Worm (Caenorhabditis elegans) whole organism, L3 larva: Measurements from ENCODE around the gene sru-23.

Source experiments
- R02D3.7 ChIP-seq: fragments of 150-350 bp; optimal IDR thresholded peaks from 2 replicates; lab custom pipeline; 2014; ENCODE audit warnings: missing biosample characterization, missing genetic modification characterization
- aly-2 ChIP-seq: fragments of 150-350 bp; optimal IDR thresholded peaks from 2 replicates; lab custom pipeline; 2014; ENCODE audit warnings: missing biosample characterization, missing genetic modification characterization
- ama-1 ChIP-seq: fragments of 150-350 bp; optimal IDR thresholded peaks from 2 replicates; lab custom pipeline; 2018
- ceh-16 ChIP-seq: sonication (generic microtip); optimal IDR thresholded peaks from 2 replicates; lab custom pipeline; 2017; ENCODE audit warnings: missing biosample characterization, missing genetic modification characterization
- ceh-28 ChIP-seq: fragments of 150-350 bp; optimal IDR thresholded peaks from 2 replicates; lab custom pipeline; 2014; ENCODE audit warnings: missing biosample characterization, missing genetic modification reagents, missing genetic modification characterization
- ceh-9 ChIP-seq: sonication (generic microtip); optimal IDR thresholded peaks from 2 replicates; lab custom pipeline; 2018; ENCODE audit warnings: missing biosample characterization, missing genetic modification characterization
- daf-12 ChIP-seq: fragments of 150-350 bp; optimal IDR thresholded peaks from 2 replicates; lab custom pipeline; 2014; ENCODE audit warnings: missing biosample characterization, missing genetic modification reagents, missing genetic modification characterization
- egl-5 ChIP-seq: fragments of 150-350 bp; optimal IDR thresholded peaks from 2 replicates; lab custom pipeline; 2017; ENCODE audit warnings: missing biosample characterization, missing genetic modification reagents, missing genetic modification characterization, inconsistent platforms
- elt-1 ChIP-seq: fragments of 150-350 bp; optimal IDR thresholded peaks from 2 replicates; lab custom pipeline; 2014; ENCODE audit warnings: missing biosample characterization, missing genetic modification characterization
- elt-2 ChIP-seq: sonication (generic microtip); optimal IDR thresholded peaks from 2 replicates; lab custom pipeline; 2016; ENCODE audit warnings: missing genetic modification reagents, mild to moderate bottlenecking, missing genetic modification characterization, missing compliant biosample characterization
- elt-3 ChIP-seq, 3 experiments: fragments of 150-350 bp in 1 of 3; sonication (generic microtip) in 2 of 3; optimal IDR thresholded peaks; 2 replicates in 2 of 3; 4 replicates in 1 of 3; lab custom pipeline; 2014 to 2017; ENCODE audit warnings: missing biosample characterization in 3 of 3, missing genetic modification characterization in 3 of 3
- fkh-2 ChIP-seq: fragments of 150-350 bp; optimal IDR thresholded peaks from 2 replicates; lab custom pipeline; 2014; ENCODE audit warnings: missing biosample characterization, missing genetic modification reagents, missing genetic modification characterization
- fos-1 ChIP-seq: fragments of 150-350 bp; optimal IDR thresholded peaks from 2 replicates; lab custom pipeline; 2014; ENCODE audit warnings: missing biosample characterization, missing genetic modification characterization
- hmg-11 ChIP-seq: sonication (generic microtip); optimal IDR thresholded peaks from 2 replicates; lab custom pipeline; 2016; ENCODE audit warnings: missing genetic modification characterization, missing compliant biosample characterization
- jun-1 ChIP-seq: fragments of 150-350 bp; optimal IDR thresholded peaks from 2 replicates; lab custom pipeline; 2014; ENCODE audit warnings: missing biosample characterization, missing genetic modification reagents, missing genetic modification characterization
- lin-15B ChIP-seq: fragments of 150-350 bp; optimal IDR thresholded peaks from 2 replicates; lab custom pipeline; 2014; ENCODE audit warnings: missing biosample characterization, missing genetic modification characterization
- lin-39 ChIP-seq: fragments of 150-350 bp; optimal IDR thresholded peaks from 2 replicates; lab custom pipeline; 2018; ENCODE audit warnings: missing biosample characterization, missing genetic modification reagents, missing genetic modification characterization
- lsy-12 ChIP-seq: sonication (generic microtip); optimal IDR thresholded peaks from 2 replicates; lab custom pipeline; 2016; ENCODE audit warnings: mild to moderate bottlenecking, missing genetic modification characterization, missing compliant biosample characterization
- mdl-1 ChIP-seq: fragments of 150-350 bp; optimal IDR thresholded peaks from 2 replicates; lab custom pipeline; 2014; ENCODE audit warnings: missing biosample characterization, missing genetic modification characterization
- nfya-1 ChIP-seq: sonication (generic microtip); optimal IDR thresholded peaks from 2 replicates; lab custom pipeline; 2017; ENCODE audit warnings: missing genetic modification characterization, mild to moderate bottlenecking, missing compliant biosample characterization, antibody characterized with exemption, moderate library complexity; ENCODE audit not compliant: insufficient read depth
- nhr-11 ChIP-seq: fragments of 150-350 bp; optimal IDR thresholded peaks from 2 replicates; lab custom pipeline; 2014; ENCODE audit warnings: missing biosample characterization, missing genetic modification characterization
- nhr-12 ChIP-seq: fragments of 150-350 bp; optimal IDR thresholded peaks from 2 replicates; lab custom pipeline; 2014; ENCODE audit warnings: missing biosample characterization, missing genetic modification characterization
- nhr-23 ChIP-seq: fragments of 150-350 bp; optimal IDR thresholded peaks from 2 replicates; lab custom pipeline; 2014; ENCODE audit warnings: missing biosample characterization, missing genetic modification reagents, missing genetic modification characterization
- nhr-237 ChIP-seq: fragments of 150-350 bp; optimal IDR thresholded peaks from 2 replicates; lab custom pipeline; 2014; ENCODE audit warnings: missing biosample characterization, missing genetic modification characterization
- nhr-25 ChIP-seq: sonication (generic microtip); optimal IDR thresholded peaks from 2 replicates; lab custom pipeline; 2017; ENCODE audit warnings: missing biosample characterization, missing genetic modification characterization
- nhr-28 ChIP-seq: fragments of 150-350 bp; optimal IDR thresholded peaks from 2 replicates; lab custom pipeline; 2014; ENCODE audit warnings: missing biosample characterization, missing genetic modification characterization
- nhr-67 ChIP-seq: fragments of 150-350 bp; optimal IDR thresholded peaks from 2 replicates; lab custom pipeline; 2014; ENCODE audit warnings: missing biosample characterization, missing genetic modification characterization
- nhr-76 ChIP-seq: fragments of 150-350 bp; sonication (generic microtip); optimal IDR thresholded peaks from 5 replicates; lab custom pipeline; 2014; ENCODE audit warnings: missing biosample characterization, missing genetic modification characterization
- nhr-77 ChIP-seq: fragments of 150-350 bp; optimal IDR thresholded peaks from 2 replicates; lab custom pipeline; 2014; ENCODE audit warnings: missing biosample characterization, missing genetic modification characterization
- pqm-1 ChIP-seq: fragments of 150-350 bp; optimal IDR thresholded peaks from 2 replicates; lab custom pipeline; 2017; ENCODE audit warnings: missing biosample characterization, missing genetic modification characterization, inconsistent platforms
- sea-2 ChIP-seq: fragments of 150-350 bp; sonication (generic microtip); optimal IDR thresholded peaks from 4 replicates; lab custom pipeline; 2014; ENCODE audit warnings: missing biosample characterization, missing genetic modification reagents, missing genetic modification characterization
- skn-1 ChIP-seq: fragments of 150-350 bp; optimal IDR thresholded peaks from 2 replicates; lab custom pipeline; 2014; ENCODE audit warnings: missing biosample characterization, missing genetic modification characterization
- snpc-4 ChIP-seq: fragments of 150-350 bp; optimal IDR thresholded peaks from 2 replicates; lab custom pipeline; 2014; ENCODE audit warnings: missing biosample characterization, missing genetic modification characterization
- unc-39 ChIP-seq: sonication (generic microtip); optimal IDR thresholded peaks from 4 replicates; lab custom pipeline; 2017; ENCODE audit warnings: missing biosample characterization, missing genetic modification characterization
- unc-62 ChIP-seq: fragments of 150-350 bp; sonication (generic microtip); optimal IDR thresholded peaks from 4 replicates; lab custom pipeline; 2014; ENCODE audit warnings: missing biosample characterization, missing genetic modification reagents, missing genetic modification characterization
- zag-1 ChIP-seq: fragments of 150-350 bp; optimal IDR thresholded peaks from 2 replicates; lab custom pipeline; 2014; ENCODE audit warnings: missing biosample characterization, missing genetic modification characterization
- ztf-11 ChIP-seq: fragments of 150-350 bp; optimal IDR thresholded peaks from 2 replicates; lab custom pipeline; 2014; ENCODE audit warnings: missing biosample characterization, missing genetic modification characterization
- ztf-4 ChIP-seq: fragments of 150-350 bp; optimal IDR thresholded peaks from 2 replicates; lab custom pipeline; 2014; ENCODE audit warnings: missing biosample characterization, missing genetic modification characterization

Gene sru-23

DNA sequence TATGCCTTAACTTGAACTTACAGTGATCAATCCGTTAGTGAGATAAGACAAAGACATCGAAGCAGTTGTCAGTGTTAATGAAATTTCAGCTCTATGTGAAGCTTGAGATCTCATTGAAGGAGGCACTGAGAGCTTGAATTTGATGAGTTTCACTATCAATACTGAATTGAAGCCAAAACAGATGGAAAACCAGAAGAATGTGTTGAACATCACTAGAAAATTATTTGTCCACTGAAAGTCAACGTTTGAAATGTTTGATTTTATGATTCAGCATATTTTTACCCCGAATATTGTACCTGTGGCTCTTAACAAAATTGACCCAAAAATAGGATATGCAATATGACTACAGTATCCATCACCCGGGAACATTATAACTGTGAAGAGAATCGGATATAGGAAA lies 1.6 kb downstream of the sru-23 start (continued):
- TF ChIP-seq unc-62 (GFP tag; lab: Kevin White, UChicago), result no peak

DNA sequence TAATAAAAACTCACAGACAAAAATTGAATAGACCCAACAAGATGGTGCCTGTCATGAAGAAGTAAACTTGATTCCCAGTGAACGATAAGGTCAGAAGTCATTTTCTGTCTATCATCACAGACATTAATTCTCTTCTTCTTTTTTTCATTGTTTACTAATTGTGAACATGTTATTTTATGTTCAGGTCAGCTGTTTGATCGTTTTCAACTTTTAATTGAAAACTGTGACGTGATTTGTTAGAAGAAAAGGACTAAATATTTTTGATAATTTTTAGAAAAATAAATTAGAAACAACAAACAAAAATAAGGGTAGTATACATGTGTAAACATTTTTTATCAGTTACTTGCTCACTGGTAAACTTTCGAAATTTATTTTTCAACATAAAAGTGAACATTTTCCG lies 2.7 kb downstream of the sru-23 start, which contains the start of gene F36G9.7:
Gene F36G9.7, minus strand, starts transcription at position 101 of the 400 bp plus-strand sequence.
- TF ChIP-seq ztf-4 (tag; lab: Kevin White, UChicago), result no peak
- no peak for TF ChIP-seq unc-39
- no peak for TF ChIP-seq jun-1 (tag; lab: Kevin White, UChicago)
- TF ChIP-seq nhr-12 (tag; lab: Kevin White, UChicago), result no peak
- no peak for TF ChIP-seq mdl-1 (tag; lab: Kevin White, UChicago)
- TF ChIP-seq lin-39 (tag; lab: Kevin White, UChicago), result no peak
- no peak for TF ChIP-seq nfya-1 (tag; lab: Kevin White, UChicago)
- no peak for TF ChIP-seq lin-15B (tag; lab: Kevin White, UChicago)
- TF ChIP-seq snpc-4 (tag; lab: Kevin White, UChicago), result no peak
- no peak for TF ChIP-seq ceh-28 (tag; lab: Kevin White, UChicago)
- no peak for TF ChIP-seq ama-1 (lab: Kevin White, UChicago)
- TF ChIP-seq lsy-12 (tag; lab: Kevin White, UChicago), result no peak
- no peak for TF ChIP-seq nhr-76 (tag; lab: Kevin White, UChicago)
- TF ChIP-seq nhr-237 (tag; lab: Kevin White, UChicago), result no peak
- no peak for TF ChIP-seq unc-62 (GFP tag; lab: Kevin White, UChicago)
- no peak for TF ChIP-seq ztf-11 (tag; lab: Kevin White, UChicago)
- no peak for TF ChIP-seq ceh-9 (tag; lab: Kevin White, UChicago)
- no peak for TF ChIP-seq nhr-11 (tag; lab: Kevin White, UChicago)
- no peak for TF ChIP-seq R02D3.7 (tag; lab: Kevin White, UChicago)
- TF ChIP-seq nhr-25 (tag; lab: Kevin White, UChicago), result no peak
- TF ChIP-seq, all 47 proteins: peak for 0

DNA sequence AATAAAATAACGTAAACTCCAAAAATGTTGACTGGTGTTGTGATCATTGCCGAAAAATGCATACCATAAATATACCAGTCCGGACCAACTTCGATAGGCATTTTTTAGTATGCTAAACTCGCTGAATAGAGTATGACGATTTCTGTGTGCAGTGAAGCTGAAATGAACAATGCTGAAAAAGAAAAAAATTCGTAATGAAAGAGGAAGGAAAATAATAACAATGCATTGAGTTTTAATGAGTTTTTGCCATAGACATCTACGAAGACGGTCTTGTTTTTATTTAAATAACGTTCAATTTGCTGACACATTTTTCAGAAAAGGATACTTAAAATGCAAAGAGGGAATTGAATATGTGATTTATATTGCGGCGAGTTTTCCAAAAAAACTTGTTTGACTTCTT lies 4.8 kb downstream of the sru-23 start, which contains the start of gene sri-1:
Gene sri-1, minus strand, starts transcription at position 101 of the 400 bp plus-strand sequence.
- TF ChIP-seq nhr-12 (tag; lab: Kevin White, UChicago) (no peak), lin-39 (tag; lab: Kevin White, UChicago) (no peak), unc-62 (GFP tag; lab: Kevin White, UChicago) (no peak), pqm-1 (tag; lab: Kevin White, UChicago) (no peak), nhr-67 (no peak), nhr-77 (tag; lab: Kevin White, UChicago) (no peak), daf-12 (tag; lab: Kevin White, UChicago) (no peak), elt-1 (tag; lab: Kevin White, UChicago) (no peak), ceh-9 (tag; lab: Kevin White, UChicago) (no peak), jun-1 (tag; lab: Kevin White, UChicago) (no peak), elt-2 (tag; lab: Kevin White, UChicago) (no peak), R02D3.7 (tag; lab: Kevin White, UChicago) (no peak), hmg-11 (tag; lab: Kevin White, UChicago) (no peak), fkh-2 (tag; lab: Kevin White, UChicago) (no peak), unc-39 (no peak), sea-2 (GFP tag; lab: Kevin White, UChicago) (no peak), ceh-16 (no peak), egl-5 (tag; lab: Kevin White, UChicago) (no peak)
- TF ChIP-seq, all 47 proteins: peak for 0

DNA sequence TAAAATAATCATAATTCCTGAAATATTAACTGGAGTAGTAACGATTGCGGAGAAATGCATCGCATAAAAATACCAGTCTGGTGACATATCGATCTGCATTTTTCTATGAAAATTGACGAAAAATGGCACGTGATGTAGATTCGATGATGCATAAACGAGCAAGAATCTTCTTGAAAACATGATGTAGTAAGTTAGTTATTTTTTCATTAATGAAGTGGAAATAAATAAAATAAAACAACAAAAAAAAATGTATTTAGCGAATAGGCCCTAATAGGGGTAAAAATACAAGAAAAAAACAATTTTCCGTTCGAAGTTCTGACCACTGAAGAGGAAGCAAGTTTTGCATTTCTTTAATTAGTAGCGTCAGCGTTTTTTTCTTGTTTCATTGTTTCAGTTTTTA lies 7.3 kb downstream of the sru-23 start, which contains the start of gene sri-2:
Gene sri-2, minus strand, starts transcription at position 101 of the 400 bp plus-strand sequence.
- TF ChIP-seq ztf-4 (tag; lab: Kevin White, UChicago) (no peak), unc-39 (no peak), zag-1 (no peak), elt-1 (tag; lab: Kevin White, UChicago) (no peak), elt-3 (tag; optimal IDR thresholded peaks at IDR 0.05; lab: Kevin White, UChicago) (no peak), fos-1 (tag; lab: Kevin White, UChicago) (no peak), skn-1 (no peak), nhr-76 (tag; lab: Kevin White, UChicago) (no peak), nhr-77 (tag; lab: Kevin White, UChicago) (no peak), nhr-28 (tag; lab: Kevin White, UChicago) (no peak), ceh-16 (no peak), unc-62 (GFP tag; lab: Kevin White, UChicago) (no peak), daf-12 (tag; lab: Kevin White, UChicago) (no peak), sea-2 (GFP tag; lab: Kevin White, UChicago) (no peak), nhr-23 (tag; lab: Kevin White, UChicago) (no peak), elt-2 (tag; lab: Kevin White, UChicago) (no peak), aly-2 (tag; lab: Kevin White, UChicago) (no peak), nhr-237 (tag; lab: Kevin White, UChicago) (no peak), hmg-11 (tag; lab: Kevin White, UChicago) (no peak)
